Worm (Caenorhabditis elegans): ENCODE measurements around the gene rab-21.

ce11 chrII:8716231-8716878 lies 1.5 kb upstream of the rab-21 start, which contains the start of the genes cyn-11 and T01B7.5:
- TF ChIP-seq him-1 (tag; optimal IDR thresholded peaks at IDR 0.05) (no peak), W03F9.2 (tag; optimal IDR thresholded peaks at IDR 0.05) (peak; percentile 39), dao-5 (tag; optimal IDR thresholded peaks at IDR 0.05) (no peak)

Data from whole organism, L4/young adult.